Worm (Caenorhabditis elegans) whole organism, L2 larva: ENCODE measurements around the gene C54F6.5.

Experiments used
- dmd-4 ChIP-seq: sonication (generic microtip); optimal IDR thresholded peaks from 2 replicates; lab custom pipeline; 2017; ENCODE audit warnings: missing biosample characterization, missing genetic modification characterization
- nhr-11 ChIP-seq: fragments of 150-350 bp; optimal IDR thresholded peaks from 2 replicates; lab custom pipeline; 2014; ENCODE audit warnings: missing biosample characterization, missing genetic modification characterization

- TF ChIP-seq dmd-4 (tag; lab: Kevin White, UChicago), result no peak
- TF ChIP-seq nhr-11 (tag; lab: Kevin White, UChicago), result no peak
Observed at ce11 chrV:7497440-7497839, 31.5 kb upstream of the C54F6.5 start, which contains the start of gene srh-79.
